Fruit fly (Drosophila melanogaster) whole organism, embryonic: ENCODE measurements around the gene CG12096.

ENCODE experiments used
- BEAF-32 ChIP-seq: fragments of 200-800 bp; sonication (Bioruptor generic); optimal IDR thresholded peaks from 3 replicates; lab custom pipeline; 2017; ENCODE audit warnings: missing biosample characterization, missing genetic modification characterization, mild to moderate bottlenecking, moderate library complexity, missing genetic modification reagents
- Bdp1 ChIP-seq: fragments of 200-800 bp; sonication (Bioruptor generic); optimal IDR thresholded peaks from 3 replicates; lab custom pipeline; 2016; ENCODE audit warnings: missing biosample characterization, missing genetic modification characterization
- CG10147 ChIP-seq: fragments of 200-800 bp; sonication (Bioruptor generic); optimal IDR thresholded peaks from 2 replicates; lab custom pipeline; 2019; ENCODE audit warnings: missing biosample characterization, mild to moderate bottlenecking, missing genetic modification characterization, moderate library complexity
- CG10654 ChIP-seq: fragments of 200-800 bp; sonication (Bioruptor generic); optimal IDR thresholded peaks from 2 replicates; lab custom pipeline; 2016; ENCODE audit warnings: missing biosample characterization, missing genetic modification characterization
- CG10959 ChIP-seq: fragments of 200-800 bp; sonication (Bioruptor generic); IDR thresholded peaks from 2 replicates; pipeline ENCODE4 v1.3.6; 2022; ENCODE audit warnings: missing biosample characterization, missing genetic modification characterization
- CG11456 ChIP-seq: fragments of 200-800 bp; sonication (Bioruptor generic); IDR thresholded peaks from 3 replicates; pipeline ENCODE4 v1.3.6; 2022; ENCODE audit warnings: missing biosample characterization, missing genetic modification characterization
- CG11723 ChIP-seq: fragments of 200-800 bp; sonication (Bioruptor generic); optimal IDR thresholded peaks from 2 replicates; lab custom pipeline; 2017; ENCODE audit warnings: missing biosample characterization, mild to moderate bottlenecking, missing genetic modification characterization
- CG12104 ChIP-seq: fragments of 200-800 bp; sonication (Bioruptor generic); optimal IDR thresholded peaks from 3 replicates; lab custom pipeline; 2016; ENCODE audit warnings: missing biosample characterization, missing genetic modification characterization
- CG12942 ChIP-seq: fragments of 200-800 bp; sonication (Bioruptor generic); optimal IDR thresholded peaks from 3 replicates; lab custom pipeline; 2016; ENCODE audit warnings: missing biosample characterization, missing genetic modification characterization
- CG1529 ChIP-seq: fragments of 200-800 bp; sonication (Bioruptor generic); optimal IDR thresholded peaks from 3 replicates; lab custom pipeline; 2018; ENCODE audit warnings: missing biosample characterization, missing genetic modification characterization
- CG16863 ChIP-seq: fragments of 200-800 bp; sonication (Bioruptor generic); optimal IDR thresholded peaks from 3 replicates; lab custom pipeline; 2016; ENCODE audit warnings: missing biosample characterization, missing genetic modification characterization
- CG17568 ChIP-seq: fragments of 200-800 bp; sonication (Bioruptor generic); optimal IDR thresholded peaks from 2 replicates; lab custom pipeline; 2018; ENCODE audit warnings: missing biosample characterization, mild to moderate bottlenecking, missing genetic modification characterization, moderate library complexity
- CG17829 ChIP-seq: fragments of 200-800 bp; optimal IDR thresholded peaks from 2 replicates; lab custom pipeline; 2019; ENCODE audit warnings: missing biosample characterization, mild to moderate bottlenecking, missing genetic modification characterization, moderate library complexity
- CG1792 ChIP-seq: fragments of 200-800 bp; sonication (Bioruptor generic); optimal IDR thresholded peaks from 2 replicates; lab custom pipeline; 2016; ENCODE audit warnings: missing biosample characterization, missing genetic modification characterization
- CG34422 ChIP-seq: fragments of 200-800 bp; sonication (Bioruptor generic); IDR thresholded peaks from 3 replicates; pipeline ENCODE4 v1.3.6; 2022; ENCODE audit warnings: missing biosample characterization, missing genetic modification characterization
- CG6689 ChIP-seq: fragments of 200-800 bp; sonication (Bioruptor generic); IDR thresholded peaks from 2 replicates; pipeline ENCODE4 v1.3.6; 2022; ENCODE audit warnings: missing biosample characterization, missing genetic modification characterization
- CG7357 ChIP-seq: fragments of 200-800 bp; sonication (Bioruptor generic); IDR thresholded peaks from 3 replicates; pipeline ENCODE4 v1.3.6; 2022; ENCODE audit warnings: missing biosample characterization, missing genetic modification characterization
- CG7786 ChIP-seq: fragments of 200-800 bp; sonication (Bioruptor generic); optimal IDR thresholded peaks from 2 replicates; lab custom pipeline; 2016; ENCODE audit warnings: missing biosample characterization, missing genetic modification characterization
- CG7928 ChIP-seq: fragments of 200-800 bp; sonication (Bioruptor generic); optimal IDR thresholded peaks from 2 replicates; lab custom pipeline; 2017; ENCODE audit warnings: missing biosample characterization, mild to moderate bottlenecking, missing genetic modification characterization
- CG8944 ChIP-seq: fragments of 200-800 bp; sonication (Bioruptor generic); optimal IDR thresholded peaks from 3 replicates; lab custom pipeline; 2016; ENCODE audit warnings: missing biosample characterization, missing genetic modification characterization
- Dad ChIP-seq: fragments of 200-800 bp; sonication (Bioruptor generic); optimal IDR thresholded peaks from 3 replicates; lab custom pipeline; 2016; ENCODE audit warnings: missing biosample characterization, missing genetic modification characterization
- Doc2 ChIP-seq: fragments of 200-800 bp; sonication (Bioruptor generic); IDR thresholded peaks from 2 replicates; pipeline ENCODE4 v1.3.6; 2022; ENCODE audit warnings: missing biosample characterization, missing genetic modification characterization
- ERR ChIP-seq: fragments of 200-800 bp; sonication (Bioruptor generic); optimal IDR thresholded peaks from 2 replicates; lab custom pipeline; 2016; ENCODE audit warnings: missing biosample characterization, missing genetic modification characterization
- H2.0 ChIP-seq: fragments of 200-800 bp; sonication (Bioruptor generic); IDR thresholded peaks from 2 replicates; pipeline ENCODE4 v1.3.6; 2022; ENCODE audit warnings: missing biosample characterization, missing genetic modification characterization
- Hey ChIP-seq: fragments of 200-800 bp; sonication (Bioruptor generic); optimal IDR thresholded peaks from 3 replicates; lab custom pipeline; 2018; ENCODE audit warnings: missing biosample characterization, mild to moderate bottlenecking, missing genetic modification characterization
- Hr78 ChIP-seq, 2 experiments: fragments of 200-800 bp in 1 of 2; fragments of >200 bp in 1 of 2; sonication (Bioruptor generic) in 1 of 2; optimal IDR thresholded peaks; 2 replicates each; lab custom pipeline; 2017 to 2019; ENCODE audit warnings: missing biosample characterization in 2 of 2, missing genetic modification characterization in 2 of 2, mild to moderate bottlenecking in 1 of 2, moderate library complexity in 1 of 2
- Myb ChIP-seq: fragments of 200-800 bp; sonication (Bioruptor generic); optimal IDR thresholded peaks from 2 replicates; lab custom pipeline; 2016; ENCODE audit warnings: missing biosample characterization, missing genetic modification characterization
- Optix ChIP-seq: fragments of 200-800 bp; sonication (Bioruptor generic); IDR thresholded peaks from 3 replicates; pipeline ENCODE4 v1.3.6; 2022; ENCODE audit warnings: missing biosample characterization, missing genetic modification characterization
- PHDP ChIP-seq: fragments of 200-800 bp; sonication (Bioruptor generic); optimal IDR thresholded peaks from 3 replicates; lab custom pipeline; 2018; ENCODE audit warnings: missing biosample characterization, mild to moderate bottlenecking, missing genetic modification characterization, moderate library complexity
- Poxn ChIP-seq: fragments of 200-800 bp; sonication (Bioruptor generic); IDR thresholded peaks from 2 replicates; pipeline ENCODE4 v1.3.6; 2022; ENCODE audit warnings: missing biosample characterization, missing genetic modification characterization
- Ptx1 ChIP-seq: fragments of 200-800 bp; sonication (Bioruptor generic); IDR thresholded peaks from 2 replicates; pipeline ENCODE4 v1.3.6; 2022; ENCODE audit warnings: missing biosample characterization, missing genetic modification characterization
- ac ChIP-seq: fragments of 200-800 bp; sonication (Bioruptor generic); optimal IDR thresholded peaks from 3 replicates; lab custom pipeline; 2017; ENCODE audit warnings: missing biosample characterization, mild to moderate bottlenecking, missing genetic modification characterization
- ato ChIP-seq: fragments of 200-800 bp; sonication (Bioruptor generic); IDR thresholded peaks from 2 replicates; pipeline ENCODE4 v1.3.6; 2022; ENCODE audit warnings: missing biosample characterization, missing genetic modification characterization; ENCODE audit not compliant: partially characterized antibody
- bab2 ChIP-seq: fragments of 200-800 bp; sonication (Bioruptor generic); optimal IDR thresholded peaks from 2 replicates; lab custom pipeline; 2016; ENCODE audit warnings: missing biosample characterization, missing genetic modification characterization
- cg ChIP-seq: fragments of 200-800 bp; sonication (Bioruptor generic); optimal IDR thresholded peaks from 3 replicates; lab custom pipeline; 2019; ENCODE audit warnings: missing biosample characterization, mild to moderate bottlenecking, missing genetic modification characterization, moderate library complexity
- dysf ChIP-seq: fragments of 200-800 bp; sonication (Bioruptor generic); IDR thresholded peaks from 3 replicates; pipeline ENCODE4 v1.3.6; 2022; ENCODE audit warnings: missing biosample characterization, missing genetic modification characterization
- ham ChIP-seq: fragments of 200-800 bp; sonication (Bioruptor generic); IDR thresholded peaks from 2 replicates; pipeline ENCODE4 v1.3.6; 2022; ENCODE audit warnings: missing biosample characterization, missing genetic modification characterization
- her ChIP-seq: fragments of 200-800 bp; sonication (Bioruptor generic); optimal IDR thresholded peaks from 2 replicates; lab custom pipeline; 2016; ENCODE audit warnings: missing biosample characterization, missing genetic modification characterization
- knrl ChIP-seq: fragments of 200-800 bp; sonication (Bioruptor generic); IDR thresholded peaks from 3 replicates; pipeline ENCODE4 v1.3.6; 2022; ENCODE audit warnings: missing biosample characterization, missing genetic modification characterization; ENCODE audit not compliant: partially characterized antibody
- mam ChIP-seq: fragments of 200-800 bp; sonication (Bioruptor generic); optimal IDR thresholded peaks from 3 replicates; lab custom pipeline; 2016; ENCODE audit warnings: missing biosample characterization, missing genetic modification characterization
- mld ChIP-seq: fragments of 200-800 bp; sonication (Bioruptor generic); IDR thresholded peaks from 3 replicates; pipeline ENCODE4 v1.3.6; 2022; ENCODE audit warnings: missing biosample characterization, missing genetic modification characterization; ENCODE audit not compliant: partially characterized antibody
- peb ChIP-seq: fragments of 200-800 bp; sonication (Bioruptor generic); IDR thresholded peaks from 2 replicates; pipeline ENCODE4 v1.3.6; 2022; ENCODE audit warnings: missing biosample characterization, missing genetic modification characterization
- sens ChIP-seq: fragments of 200-800 bp; sonication (Bioruptor generic); peaks from one replicate; lab custom pipeline; 2016; ENCODE audit warnings: missing biosample characterization, missing genetic modification characterization
- slbo ChIP-seq: fragments of 200-800 bp; sonication (Bioruptor generic); IDR thresholded peaks from 2 replicates; pipeline ENCODE4 v1.3.6; 2022; ENCODE audit warnings: missing biosample characterization, missing genetic modification characterization
- slou ChIP-seq: fragments of 200-800 bp; sonication (Bioruptor generic); optimal IDR thresholded peaks from 3 replicates; lab custom pipeline; 2016; ENCODE audit warnings: missing biosample characterization, missing genetic modification characterization
- sqz ChIP-seq: fragments of 200-800 bp; sonication (Bioruptor generic); optimal IDR thresholded peaks from 3 replicates; lab custom pipeline; 2018; ENCODE audit warnings: missing biosample characterization, mild to moderate bottlenecking, missing genetic modification characterization
- tio ChIP-seq: fragments of 200-800 bp; sonication (Bioruptor generic); optimal IDR thresholded peaks from 2 replicates; lab custom pipeline; 2017; ENCODE audit warnings: missing biosample characterization, missing genetic modification characterization, inconsistent platforms
- tna ChIP-seq: fragments of 200-800 bp; sonication (Bioruptor generic); IDR thresholded peaks from 2 replicates; pipeline ENCODE4 v1.3.6; 2022; ENCODE audit warnings: missing biosample characterization, missing genetic modification characterization; ENCODE audit not compliant: partially characterized antibody
- ttk ChIP-seq: fragments of 200-800 bp; sonication (Bioruptor generic); IDR thresholded peaks from 2 replicates; pipeline ENCODE4 v2.1.2; 2022; ENCODE audit warnings: missing biosample characterization, missing genetic modification characterization
- tup ChIP-seq: fragments of 200-800 bp; sonication (Bioruptor generic); optimal IDR thresholded peaks from 2 replicates; lab custom pipeline; 2016; ENCODE audit warnings: missing biosample characterization, mild to moderate bottlenecking, missing genetic modification characterization, moderate library complexity

The CG12096 gene

DNA sequence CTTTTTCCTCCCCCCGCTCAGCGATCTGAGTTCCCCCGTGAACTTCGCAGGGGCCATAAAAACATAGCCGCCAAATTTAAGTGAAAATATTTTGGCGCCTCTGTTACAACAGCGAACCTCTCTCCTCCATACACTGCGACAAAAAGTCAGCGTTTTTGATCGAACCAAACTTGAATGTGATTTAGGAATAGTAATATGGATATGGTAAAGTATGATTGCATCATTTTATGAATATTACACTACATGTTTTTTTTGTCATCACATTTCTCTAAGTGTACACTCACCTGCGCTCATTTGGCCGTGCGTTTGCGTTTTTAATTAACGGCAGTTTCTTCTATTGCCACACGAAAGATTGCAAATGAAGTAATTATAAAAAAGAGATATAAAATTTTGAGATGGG lies 23.7 kb upstream of the CG12096 start (continued):
- TF ChIP-seq sens (GFP tag; lab: Kevin White, UChicago) (peak; percentile 90), PHDP (tag; lab: Kevin White, UChicago) (peak; percentile 48), Poxn (GFP tag; lab: Robert Waterston, UW) (no peak), CG12104 (GFP tag; lab: Kevin White, UChicago) (peak; percentile 43), mam (GFP tag; lab: Kevin White, UChicago) (peak; percentile 52), CG10147 (no peak), Hey (tag; lab: Kevin White, UChicago) (no peak), CG17829 (tag; lab: Kevin White, UChicago) (peak; percentile 31), CG34422 (GFP tag; lab: Robert Waterston, UW) (peak; percentile 53; the same call in 2 of the 3 replicates), H2.0 (peak; percentile 37; the same call in 1 of the 2 replicates), ham (GFP tag; lab: Robert Waterston, UW) (no peak), ato (GFP tag; lab: Robert Waterston, UW) (no peak), mld (GFP tag; lab: Robert Waterston, UW) (no peak), tup (GFP tag; lab: Kevin White, UChicago) (no peak), CG10959 (0 out of 2 replicates have a peak, but pooled peaks have one; percentile 18), tio (GFP tag; lab: Kevin White, UChicago) (peak; percentile 27), CG7928 (GFP tag; lab: Kevin White, UChicago) (no peak), Doc2 (0 out of 2 replicates have a peak, but pooled peaks have one; percentile 33), CG7786 (GFP tag; lab: Kevin White, UChicago) (peak; percentile 37), ac (no peak), peb (no peak), CG6689 (GFP tag; lab: Robert Waterston, UW) (peak; percentile 50), slou (GFP tag; lab: Kevin White, UChicago) (no peak), slbo (GFP tag; lab: Robert Waterston, UW) (peak; percentile 68), Dad (GFP tag; lab: Kevin White, UChicago) (no peak), CG16863 (GFP tag; lab: Kevin White, UChicago) (peak; percentile 32), Hr78 (GFP tag; optimal IDR thresholded peaks at IDR 0.05; lab: Kevin White, UChicago) (peak in 1 of 2 experiments; percentile 24), sqz (peak; percentile 39), CG17568 (GFP tag; lab: Kevin White, UChicago) (peak; percentile 13), cg (GFP tag; lab: Kevin White, UChicago) (no peak), CG7357 (no peak), BEAF-32 (GFP tag; lab: Kevin White, UChicago) (no peak), Bdp1 (GFP tag; lab: Kevin White, UChicago) (no peak), Ptx1 (peak; percentile 76), bab2 (peak; percentile 51), CG11456 (peak; percentile 64; the same call in 2 of the 3 replicates), ttk (GFP tag; lab: Robert Waterston, UW) (peak; percentile 74), ERR (GFP tag; lab: Kevin White, UChicago) (no peak), CG10654 (GFP tag; lab: Kevin White, UChicago) (peak; percentile 34), tna (GFP tag; lab: Robert Waterston, UW) (no peak), CG1792 (GFP tag; lab: Kevin White, UChicago) (no peak), her (no peak), Optix (GFP tag; lab: Robert Waterston, UW) (peak; percentile 61; the same call in 2 of the 3 replicates), CG1529 (GFP tag; lab: Kevin White, UChicago) (peak; percentile 39), CG11723 (no peak), knrl (GFP tag; lab: Robert Waterston, UW) (no peak), Myb (peak; percentile 7), dysf (GFP tag; lab: Robert Waterston, UW) (peak; percentile 61), CG12942 (GFP tag; lab: Kevin White, UChicago) (peak; percentile 48), CG8944 (GFP tag; lab: Kevin White, UChicago) (peak; percentile 57)
